Worm (Caenorhabditis elegans): ENCODE measurements around the gene cbp-2.

The cbp-2 gene

ce11 chrIII:9892855-9893254, 30.1 kb upstream of the cbp-2 start, which contains the start of gene mam-7:
mam-7 (plus strand) TSS chrIII:9893155.
- TF ChIP-seq fkh-10 (GFP tag; optimal IDR thresholded peaks at IDR 0.05) (no peak), fos-1 (tag; optimal IDR thresholded peaks at IDR 0.05) (no peak), ztf-4 (tag; optimal IDR thresholded peaks at IDR 0.05) (no peak)

DNA sequence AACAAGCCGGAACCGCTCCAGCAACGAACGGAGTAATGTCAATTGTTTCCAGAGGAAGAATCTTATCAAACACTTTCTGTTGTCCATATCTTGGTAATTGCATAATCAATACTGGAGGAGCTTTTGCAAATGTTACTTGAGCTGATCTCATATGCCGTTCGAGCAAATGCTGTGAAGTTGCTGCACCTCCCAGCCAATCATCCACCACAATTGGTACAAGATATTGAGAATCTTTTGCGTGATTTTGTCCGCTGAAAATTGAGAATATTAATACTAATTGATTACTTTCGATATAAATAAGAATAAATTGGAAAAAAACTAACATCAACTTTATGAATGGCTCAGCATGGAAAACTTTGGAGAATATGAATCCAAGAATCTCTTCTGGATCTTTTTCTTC, 23.3 kb upstream of the cbp-2 start:
- no peak for TF ChIP-seq snpc-4 (tag; optimal IDR thresholded peaks at IDR 0.05)
- TF ChIP-seq aly-2 (tag; optimal IDR thresholded peaks at IDR 0.05), result no peak
- TF ChIP-seq elt-3 (tag; optimal IDR thresholded peaks at IDR 0.05), result no peak
- no peak for TF ChIP-seq pqm-1 (tag; optimal IDR thresholded peaks at IDR 0.05)
- TF ChIP-seq tbx-2 (tag; optimal IDR thresholded peaks at IDR 0.05), result no peak
- no peak for TF ChIP-seq nhr-76 (tag; optimal IDR thresholded peaks at IDR 0.05)
- no peak for TF ChIP-seq daf-12 (tag; optimal IDR thresholded peaks at IDR 0.05)
- TF ChIP-seq jun-1 (tag; optimal IDR thresholded peaks at IDR 0.05), result no peak
- TF ChIP-seq elt-1 (tag; optimal IDR thresholded peaks at IDR 0.05), result no peak
- TF ChIP-seq sea-2 (GFP tag; optimal IDR thresholded peaks at IDR 0.05), result no peak
- no peak for TF ChIP-seq nhr-11 (tag; optimal IDR thresholded peaks at IDR 0.05)
- no peak for TF ChIP-seq nhr-25 (tag; optimal IDR thresholded peaks at IDR 0.05)

ce11 chrIII:9903694-9904292, 19.2 kb upstream of the cbp-2 start:
- TF ChIP-seq nhr-12 (tag; optimal IDR thresholded peaks at IDR 0.05) (no peak), pqm-1 (tag; optimal IDR thresholded peaks at IDR 0.05) (peak; percentile 19), pha-4 (tag; optimal IDR thresholded peaks at IDR 0.05) (peak; percentile 41), elt-2 (tag; optimal IDR thresholded peaks at IDR 0.05) (peak; percentile 65), lin-15B (tag; optimal IDR thresholded peaks at IDR 0.05) (no peak), egl-5 (tag; optimal IDR thresholded peaks at IDR 0.05) (no peak), mml-1 (tag; optimal IDR thresholded peaks at IDR 0.05) (no peak), lsy-12 (tag; optimal IDR thresholded peaks at IDR 0.05) (no peak)

ce11 chrIII:9905307-9905706, 17.7 kb upstream of the cbp-2 start:
- TF ChIP-seq lin-15B (tag; optimal IDR thresholded peaks at IDR 0.05), result peak; percentile 24
- TF ChIP-seq nhr-77 (tag; optimal IDR thresholded peaks at IDR 0.05), result no peak
- peak; percentile 75 for TF ChIP-seq fkh-10 (GFP tag; optimal IDR thresholded peaks at IDR 0.05)
- TF ChIP-seq mml-1 (tag; optimal IDR thresholded peaks at IDR 0.05), result no peak
- TF ChIP-seq elt-2 (tag; optimal IDR thresholded peaks at IDR 0.05), result no peak
- no peak for TF ChIP-seq fkh-2 (tag; optimal IDR thresholded peaks at IDR 0.05)
- TF ChIP-seq sea-2 (GFP tag; optimal IDR thresholded peaks at IDR 0.05), result no peak
- TF ChIP-seq egl-5 (tag; optimal IDR thresholded peaks at IDR 0.05), result no peak
- no peak for TF ChIP-seq pha-4 (tag; optimal IDR thresholded peaks at IDR 0.05)
- peak; percentile 52 for TF ChIP-seq nfya-1 (tag; optimal IDR thresholded peaks at IDR 0.05; ENCODE audit: insufficient read depth)
- no peak for TF ChIP-seq elt-3 (tag; optimal IDR thresholded peaks at IDR 0.05)
- peak; percentile 49 for TF ChIP-seq ama-1 (optimal IDR thresholded peaks at IDR 0.05)
- TF ChIP-seq ceh-16 (tag; optimal IDR thresholded peaks at IDR 0.05), result no peak
- TF ChIP-seq nhr-28 (tag; optimal IDR thresholded peaks at IDR 0.05), result no peak
- peak; percentile 35 for TF ChIP-seq hmg-11 (tag; optimal IDR thresholded peaks at IDR 0.05)
- TF ChIP-seq snpc-4 (tag; optimal IDR thresholded peaks at IDR 0.05), result no peak
- TF ChIP-seq lsy-12 (tag; optimal IDR thresholded peaks at IDR 0.05), result no peak
- TF ChIP-seq egl-27 (tag; optimal IDR thresholded peaks at IDR 0.05), result no peak

DNA sequence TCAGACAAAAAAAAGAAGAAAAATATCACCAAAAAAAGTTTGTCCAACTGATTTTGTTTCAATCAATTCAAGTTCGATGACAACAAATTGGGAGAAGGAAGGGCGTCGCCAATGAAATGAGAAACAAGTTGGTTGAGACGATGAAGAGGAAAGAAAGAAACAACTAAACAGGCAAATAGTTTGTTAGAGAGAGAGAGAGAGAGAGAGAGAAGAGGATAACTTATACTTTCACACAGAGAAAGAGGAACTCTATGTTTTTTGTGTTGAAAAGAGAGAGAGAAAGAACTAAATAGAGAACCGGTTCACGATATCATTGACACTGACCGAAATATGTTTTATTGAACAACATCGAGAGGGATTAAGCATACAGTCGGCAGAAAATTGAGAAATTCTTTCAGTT, 15.4 kb upstream of the cbp-2 start:
- TF ChIP-seq mml-1 (tag; optimal IDR thresholded peaks at IDR 0.05) (no peak), nhr-43 (tag; optimal IDR thresholded peaks at IDR 0.05; ENCODE audit: poor library complexity, severe bottlenecking) (peak; percentile 28), nhr-23 (tag; optimal IDR thresholded peaks at IDR 0.05) (peak; percentile 49), pha-4 (tag; optimal IDR thresholded peaks at IDR 0.05) (peak; percentile 25)

DNA sequence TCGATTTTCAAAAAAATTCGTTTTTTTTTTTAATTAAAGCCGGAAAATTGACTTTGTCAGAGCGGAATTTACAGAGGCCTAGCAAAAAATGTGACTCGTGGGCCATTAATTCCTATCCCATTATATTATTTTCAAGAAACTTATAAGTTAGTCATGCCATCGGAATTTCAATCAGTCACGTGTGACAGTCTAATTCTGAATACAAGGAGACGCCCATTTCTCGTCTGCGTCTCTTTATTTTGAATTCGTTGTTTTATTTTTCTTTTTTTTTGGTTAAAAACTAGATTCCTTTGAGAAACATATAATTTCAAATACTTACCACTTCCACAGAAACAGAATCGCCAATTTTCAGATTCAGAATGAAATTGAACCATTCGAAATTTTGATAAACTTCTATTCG, 14.2 kb upstream of the cbp-2 start:
- no peak for TF ChIP-seq mml-1 (tag; optimal IDR thresholded peaks at IDR 0.05)
- no peak for TF ChIP-seq nhr-11 (tag; optimal IDR thresholded peaks at IDR 0.05)
- TF ChIP-seq fkh-10 (GFP tag; optimal IDR thresholded peaks at IDR 0.05), result no peak

Measured in whole organism, L3 larva.